Worm (Caenorhabditis elegans): ENCODE measurements around the gene Y75B8A.8.
"Not testable (repeated sequence)": the region's sequence is repeated elsewhere in the genome, so short reads cannot be mapped to it uniquely, and the experiment has no call there.

Gene Y75B8A.8

DNA sequence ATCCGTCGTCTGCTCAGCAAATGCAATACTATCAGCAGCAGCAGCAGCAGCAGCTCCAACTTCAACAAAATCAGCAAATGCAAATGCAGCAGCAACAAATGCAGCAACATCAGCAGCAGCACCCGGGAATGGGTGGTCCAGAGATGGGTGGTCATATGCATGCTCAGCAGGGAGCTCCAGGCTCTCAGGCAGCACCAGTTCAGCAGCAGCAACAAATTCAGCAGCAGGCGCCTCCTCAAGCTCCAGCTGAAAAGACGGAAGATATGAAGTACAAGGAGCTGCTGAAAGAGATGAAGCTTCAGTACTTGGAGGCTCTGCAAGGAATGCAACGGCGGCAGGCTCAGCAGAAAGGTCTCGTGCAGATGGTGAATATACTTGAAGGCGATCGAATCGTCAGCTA is 6.5 kb downstream of the Y75B8A.8 start:
- TF ChIP-seq lsy-2 (tag; optimal IDR thresholded peaks at IDR 0.05) (no peak), unc-62 (GFP tag; optimal IDR thresholded peaks at IDR 0.05) (no peak), nhr-77 (tag; optimal IDR thresholded peaks at IDR 0.05) (no peak), nhr-25 (tag; optimal IDR thresholded peaks at IDR 0.05) (no peak), ztf-11 (tag; optimal IDR thresholded peaks at IDR 0.05) (no peak), sma-9 (GFP tag; optimal IDR thresholded peaks at IDR 0.05) (no peak), sma-9 (tag; optimal IDR thresholded peaks at IDR 0.05) (no peak), mdl-1 (tag; optimal IDR thresholded peaks at IDR 0.05) (no peak), unc-55 (GFP tag; optimal IDR thresholded peaks at IDR 0.05) (no peak), lin-13 (GFP tag; optimal IDR thresholded peaks at IDR 0.05) (no peak), peb-1 (tag; optimal IDR thresholded peaks at IDR 0.05) (no peak), sem-4 (tag; optimal IDR thresholded peaks at IDR 0.05) (no peak), fos-1 (tag; optimal IDR thresholded peaks at IDR 0.05) (no peak), sma-3 (GFP tag; optimal IDR thresholded peaks at IDR 0.05) (no peak), snpc-4 (tag; optimal IDR thresholded peaks at IDR 0.05) (no peak), Y55F3AM.14 (GFP tag; optimal IDR thresholded peaks at IDR 0.05) (no peak), unc-39 (tag; optimal IDR thresholded peaks at IDR 0.05) (no peak), elt-1 (tag; optimal IDR thresholded peaks at IDR 0.05) (no peak), nhr-237 (tag; optimal IDR thresholded peaks at IDR 0.05) (no peak)

DNA sequence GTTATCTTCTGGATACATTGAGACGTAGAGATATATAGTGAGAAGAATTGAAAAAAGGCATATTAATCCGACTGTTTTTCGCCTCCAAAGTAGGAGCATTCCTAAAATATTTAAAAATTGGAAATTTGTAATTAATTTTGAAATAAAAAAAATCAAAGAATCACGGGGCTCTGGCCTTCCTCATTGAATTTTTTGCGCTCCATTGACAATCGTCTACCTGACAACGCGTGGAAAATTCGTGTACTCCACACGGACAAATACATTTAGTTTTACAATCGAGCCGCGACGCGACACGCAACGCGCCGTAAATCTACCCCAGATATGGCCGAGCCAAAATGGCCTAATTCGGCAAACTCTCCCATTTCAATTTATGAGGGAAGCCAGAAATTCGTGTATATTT is 16.6 kb downstream of the Y75B8A.8 start, which contains the start of gene gly-11:
Gene gly-11 (minus strand): TSS at position 101 of the 400 bp plus-strand sequence.
- not testable (repeated sequence) for TF ChIP-seq mbf-1 (tag; optimal IDR thresholded peaks at IDR 0.05); lin-13 (GFP tag; optimal IDR thresholded peaks at IDR 0.05); ztf-1 (GFP tag; conservative IDR thresholded peaks at IDR 0.05)

ce11 chrIII:12178121-12178520 is 17.6 kb downstream of the Y75B8A.8 start:
- peak in 1 of 2 experiments; percentile 18 for TF ChIP-seq lsy-2 (tag; optimal IDR thresholded peaks at IDR 0.05)
- TF ChIP-seq nhr-25 (tag; optimal IDR thresholded peaks at IDR 0.05): peak; percentile 26
- peak; percentile 20 for TF ChIP-seq fos-1 (tag; optimal IDR thresholded peaks at IDR 0.05)
- TF ChIP-seq skn-1 (tag; optimal IDR thresholded peaks at IDR 0.05): no peak
- no peak for TF ChIP-seq nhr-6 (tag; optimal IDR thresholded peaks at IDR 0.05)
- no peak for TF ChIP-seq nhr-129 (tag; optimal IDR thresholded peaks at IDR 0.05)
- TF ChIP-seq unc-55 (GFP tag; optimal IDR thresholded peaks at IDR 0.05): no peak
- TF ChIP-seq lin-11 (tag; optimal IDR thresholded peaks at IDR 0.05): no peak
- TF ChIP-seq nhr-10 (tag; optimal IDR thresholded peaks at IDR 0.05): no peak
- no peak for TF ChIP-seq unc-39 (tag; optimal IDR thresholded peaks at IDR 0.05)
- no peak for TF ChIP-seq unc-62 (GFP tag; optimal IDR thresholded peaks at IDR 0.05)
- no peak for TF ChIP-seq dmd-4 (tag; optimal IDR thresholded peaks at IDR 0.05)
- TF ChIP-seq lin-13 (GFP tag; optimal IDR thresholded peaks at IDR 0.05): no peak
- no peak for TF ChIP-seq sma-3 (GFP tag; optimal IDR thresholded peaks at IDR 0.05)
- TF ChIP-seq ama-1 (optimal IDR thresholded peaks at IDR 0.05): no peak
- no peak for TF ChIP-seq elt-1 (tag; optimal IDR thresholded peaks at IDR 0.05)
- TF ChIP-seq ztf-4 (tag; optimal IDR thresholded peaks at IDR 0.05): no peak
- no peak for TF ChIP-seq ztf-11 (tag; optimal IDR thresholded peaks at IDR 0.05)
- TF ChIP-seq zag-1 (tag; optimal IDR thresholded peaks at IDR 0.05): no peak
- no peak for TF ChIP-seq sma-9 (GFP tag; optimal IDR thresholded peaks at IDR 0.05)
- no peak for TF ChIP-seq sma-9 (tag; optimal IDR thresholded peaks at IDR 0.05)
- TF ChIP-seq mbf-1 (tag; optimal IDR thresholded peaks at IDR 0.05): no peak
- no peak for TF ChIP-seq crh-2 (tag; optimal IDR thresholded peaks at IDR 0.05)
- TF ChIP-seq aly-2 (tag; optimal IDR thresholded peaks at IDR 0.05): no peak
- TF ChIP-seq blmp-1 (tag; optimal IDR thresholded peaks at IDR 0.05; ENCODE audit: insufficient read depth): peak; percentile 58
- TF ChIP-seq nhr-12 (tag; optimal IDR thresholded peaks at IDR 0.05): no peak
- no peak for TF ChIP-seq Y55F3AM.14 (GFP tag; optimal IDR thresholded peaks at IDR 0.05)
- TF ChIP-seq sem-4 (tag; optimal IDR thresholded peaks at IDR 0.05): peak; percentile 62
- TF ChIP-seq nhr-21 (tag; optimal IDR thresholded peaks at IDR 0.05): no peak
- no peak for TF ChIP-seq C34F6.9 (tag; optimal IDR thresholded peaks at IDR 0.05)
- TF ChIP-seq nhr-11 (tag; optimal IDR thresholded peaks at IDR 0.05): no peak
- TF ChIP-seq ceh-16 (tag; optimal IDR thresholded peaks at IDR 0.05): no peak
- no peak for TF ChIP-seq R02D3.7 (tag; optimal IDR thresholded peaks at IDR 0.05)
- peak; percentile 4 for TF ChIP-seq peb-1 (tag; optimal IDR thresholded peaks at IDR 0.05)
- no peak for TF ChIP-seq nhr-77 (tag; optimal IDR thresholded peaks at IDR 0.05)
- no peak for TF ChIP-seq gmeb-1 (tag; optimal IDR thresholded peaks at IDR 0.05)
- TF ChIP-seq mdl-1 (tag; optimal IDR thresholded peaks at IDR 0.05): no peak
- TF ChIP-seq mab-5 (tag; optimal IDR thresholded peaks at IDR 0.05): no peak
- no peak for TF ChIP-seq egl-27 (tag; optimal IDR thresholded peaks at IDR 0.05)
- no peak for TF ChIP-seq snpc-4 (tag; optimal IDR thresholded peaks at IDR 0.05)
- TF ChIP-seq F13H6.1 (tag; optimal IDR thresholded peaks at IDR 0.05): peak; percentile 59
- no peak for TF ChIP-seq lin-39 (tag; optimal IDR thresholded peaks at IDR 0.05)
